Worm (Caenorhabditis elegans) whole organism, mixed stage, embryonic: ENCODE results near the gene dct-7.

Experiments
- blmp-1 ChIP-seq: fragments of 150-350 bp; optimal IDR thresholded peaks from 2 replicates; lab custom pipeline; 2014; ENCODE audit warnings: missing biosample characterization, missing genetic modification characterization
- flh-1 ChIP-seq: fragments of 200-800 bp; sonication (Bioruptor generic); optimal IDR thresholded peaks from 2 replicates; lab custom pipeline; 2018; ENCODE audit warnings: mild to moderate bottlenecking, missing genetic modification characterization, moderate library complexity, missing compliant biosample characterization
- lin-32 ChIP-seq: fragments of 200-800 bp; sonication (Bioruptor generic); optimal IDR thresholded peaks from 2 replicates; lab custom pipeline; 2018; ENCODE audit warnings: mild to moderate bottlenecking, missing genetic modification characterization, missing compliant biosample characterization
- lsy-2 ChIP-seq: fragments of 150-350 bp; optimal IDR thresholded peaks from 2 replicates; lab custom pipeline; 2014; ENCODE audit warnings: missing biosample characterization, missing genetic modification characterization
- nhr-2 ChIP-seq: fragments of 150-350 bp; optimal IDR thresholded peaks from 2 replicates; lab custom pipeline; 2014; ENCODE audit warnings: missing biosample characterization, missing genetic modification characterization
- nhr-237 ChIP-seq: fragments of 150-350 bp; optimal IDR thresholded peaks from 2 replicates; lab custom pipeline; 2014; ENCODE audit warnings: missing biosample characterization, missing genetic modification characterization
- ztf-11 ChIP-seq: fragments of 150-350 bp; optimal IDR thresholded peaks from 2 replicates; lab custom pipeline; 2014; ENCODE audit warnings: missing biosample characterization, missing genetic modification characterization

DNA sequence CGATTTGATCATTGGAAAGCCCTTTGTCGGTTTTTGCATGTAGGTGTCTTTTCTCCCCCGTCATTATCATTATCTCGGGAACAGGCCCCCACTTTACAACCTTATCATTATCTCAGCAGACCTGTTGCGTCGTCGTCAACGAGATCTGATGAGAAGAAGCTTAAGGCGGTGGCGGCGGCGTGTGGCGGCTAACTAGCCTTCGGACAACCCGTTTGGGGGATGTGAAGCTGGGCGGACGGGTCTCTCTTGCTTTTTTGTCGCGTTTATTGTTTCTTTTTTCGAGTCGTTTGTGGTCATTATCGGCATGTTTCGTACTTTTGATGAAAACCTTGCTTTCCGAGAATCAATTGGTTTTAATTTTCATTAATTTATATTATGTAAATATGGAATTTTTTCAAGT, 9.6 kb upstream of the dct-7 start:
- no peak for TF ChIP-seq flh-1 (GFP tag; lab: Kevin White, UChicago)
- TF ChIP-seq blmp-1: no peak
- TF ChIP-seq lsy-2: no peak
- no peak for TF ChIP-seq nhr-2
- no peak for TF ChIP-seq nhr-237 (tag; lab: Kevin White, UChicago)
- no peak for TF ChIP-seq ztf-11 (tag; lab: Kevin White, UChicago)
- TF ChIP-seq lin-32: no peak
